Worm (Caenorhabditis elegans) whole organism, L4 larva: ENCODE data around the gene Y116A8C.467.

Experiments used
- ces-1 ChIP-seq: fragments of 150-350 bp; sonication (generic microtip); optimal IDR thresholded peaks from 4 replicates; lab custom pipeline; 2014; ENCODE audit warnings: missing biosample characterization, missing genetic modification reagents, missing genetic modification characterization
- hmg-1.1 ChIP-seq: fragments of 200-800 bp; sonication (Bioruptor generic); IDR thresholded peaks from 2 replicates; pipeline ENCODE4 v1.3.6; 2022; ENCODE audit warnings: missing genetic modification reagents, missing genetic modification characterization, missing compliant biosample characterization
- unc-39 ChIP-seq: sonication (generic microtip); optimal IDR thresholded peaks from 2 replicates; lab custom pipeline; 2017; ENCODE audit warnings: missing biosample characterization, missing genetic modification characterization

DNA sequence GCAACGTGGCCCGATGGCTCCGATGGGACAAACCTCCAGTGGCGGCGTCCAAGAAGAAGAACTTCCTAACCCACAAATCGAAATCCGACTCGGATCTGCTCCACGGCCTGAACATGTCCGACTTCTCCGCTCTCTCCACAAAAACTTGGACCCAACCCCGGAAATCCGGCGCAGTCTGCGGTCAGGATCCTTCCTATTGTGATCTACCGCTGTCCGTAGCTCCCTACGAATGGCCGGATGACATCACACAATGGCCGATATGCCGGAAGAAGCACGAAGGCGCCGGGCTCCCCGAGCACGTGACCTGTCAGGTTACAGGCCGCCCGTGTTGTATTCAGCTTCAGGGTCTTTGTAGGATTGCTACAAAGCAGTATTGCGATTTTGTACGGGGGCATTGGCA is 53.3 kb downstream of the Y116A8C.467 start:
- TF ChIP-seq ces-1 (GFP tag; lab: Kevin White, UChicago) (no peak), hmg-1.1 (no peak), unc-39 (tag; lab: Kevin White, UChicago) (no peak)
